Fruit fly (Drosophila melanogaster) whole organism, embryonic: ENCODE data around the gene CG14182.

ENCODE experiments used
- BEAF-32 ChIP-seq: fragments of 200-800 bp; sonication (Bioruptor generic); optimal IDR thresholded peaks from 3 replicates; lab custom pipeline; 2017; ENCODE audit warnings: missing biosample characterization, missing genetic modification characterization, mild to moderate bottlenecking, moderate library complexity, missing genetic modification reagents
- Bgb ChIP-seq: fragments of 200-800 bp; sonication (Bioruptor generic); IDR thresholded peaks from 2 replicates; pipeline ENCODE4 v1.3.6; 2022; ENCODE audit warnings: missing biosample characterization, missing genetic modification characterization; ENCODE audit not compliant: partially characterized antibody
- CG10209 ChIP-seq: fragments of 200-800 bp; sonication (Bioruptor generic); optimal IDR thresholded peaks from 3 replicates; lab custom pipeline; 2017; ENCODE audit warnings: missing biosample characterization, mild to moderate bottlenecking, missing genetic modification characterization, missing genetic modification reagents
- CG10959 ChIP-seq: fragments of 200-800 bp; sonication (Bioruptor generic); IDR thresholded peaks from 2 replicates; pipeline ENCODE4 v1.3.6; 2022; ENCODE audit warnings: missing biosample characterization, missing genetic modification characterization
- CG11560 ChIP-seq: fragments of 200-800 bp; sonication (Bioruptor generic); IDR thresholded peaks from 3 replicates; pipeline ENCODE4 v1.3.6; 2022; ENCODE audit warnings: missing biosample characterization, missing genetic modification characterization
- CG12769 ChIP-seq: fragments of 200-800 bp; sonication (Bioruptor generic); optimal IDR thresholded peaks from 2 replicates; lab custom pipeline; 2019; ENCODE audit warnings: missing biosample characterization, mild to moderate bottlenecking, missing genetic modification characterization, moderate library complexity
- CG14014 ChIP-seq: fragments of 200-800 bp; sonication (Bioruptor generic); IDR thresholded peaks from 2 replicates; pipeline ENCODE4 v1.3.6; 2022; ENCODE audit warnings: missing biosample characterization, missing genetic modification characterization
- CG15514 ChIP-seq: fragments of 200-800 bp; sonication (Bioruptor generic); optimal IDR thresholded peaks from 3 replicates; lab custom pipeline; 2017; ENCODE audit warnings: missing biosample characterization, missing genetic modification characterization, mild to moderate bottlenecking, moderate library complexity, missing genetic modification reagents
- CG16813 ChIP-seq: fragments of 200-800 bp; sonication (Bioruptor generic); IDR thresholded peaks from 3 replicates; pipeline ENCODE4 v1.3.6; 2022; ENCODE audit warnings: missing biosample characterization, missing genetic modification characterization; ENCODE audit not compliant: partially characterized antibody
- CG16863 ChIP-seq: fragments of 200-800 bp; sonication (Bioruptor generic); optimal IDR thresholded peaks from 3 replicates; lab custom pipeline; 2016; ENCODE audit warnings: missing biosample characterization, missing genetic modification characterization
- CG2712 ChIP-seq: fragments of 200-800 bp; optimal IDR thresholded peaks from 3 replicates; lab custom pipeline; 2019; ENCODE audit warnings: missing biosample characterization, mild to moderate bottlenecking, missing genetic modification characterization, moderate library complexity
- CG3163 ChIP-seq: fragments of 200-800 bp; sonication (Bioruptor generic); optimal IDR thresholded peaks from 3 replicates; lab custom pipeline; 2016; ENCODE audit warnings: missing biosample characterization, missing genetic modification characterization
- CG33557 ChIP-seq: fragments of 200-800 bp; sonication (Bioruptor generic); optimal IDR thresholded peaks from 2 replicates; lab custom pipeline; 2019; ENCODE audit warnings: missing biosample characterization, mild to moderate bottlenecking, missing genetic modification characterization, moderate library complexity
- CG34376 ChIP-seq: fragments of 200-800 bp; sonication (Bioruptor generic); optimal IDR thresholded peaks from 2 replicates; lab custom pipeline; 2018; ENCODE audit warnings: missing biosample characterization, mild to moderate bottlenecking, missing genetic modification characterization
- CG34422 ChIP-seq: fragments of 200-800 bp; sonication (Bioruptor generic); IDR thresholded peaks from 3 replicates; pipeline ENCODE4 v1.3.6; 2022; ENCODE audit warnings: missing biosample characterization, missing genetic modification characterization
- CG8765 ChIP-seq: fragments of 200-800 bp; sonication (Bioruptor generic); IDR thresholded peaks from 2 replicates; pipeline ENCODE4 v1.3.6; 2022; ENCODE audit warnings: missing biosample characterization, missing genetic modification characterization
- CTCF ChIP-seq: fragments of 200-800 bp; sonication (Bioruptor generic); optimal IDR thresholded peaks from 2 replicates; lab custom pipeline; 2017; ENCODE audit warnings: missing biosample characterization, mild to moderate bottlenecking, missing genetic modification characterization, moderate library complexity
- Dp ChIP-seq: fragments of 200-800 bp; sonication (Bioruptor generic); optimal IDR thresholded peaks from 2 replicates; lab custom pipeline; 2018; ENCODE audit warnings: missing biosample characterization, mild to moderate bottlenecking, missing genetic modification characterization, moderate library complexity
- ERR ChIP-seq: fragments of 200-800 bp; sonication (Bioruptor generic); optimal IDR thresholded peaks from 2 replicates; lab custom pipeline; 2016; ENCODE audit warnings: missing biosample characterization, missing genetic modification characterization
- Eip74EF ChIP-seq, 2 experiments: fragments of 200-800 bp in 1 of 2; fragments of >200 bp in 1 of 2; sonication (Bioruptor generic) in 1 of 2; optimal IDR thresholded peaks; 2 replicates each; lab custom pipeline; 2017 to 2019; ENCODE audit warnings: missing biosample characterization in 2 of 2, missing genetic modification characterization in 2 of 2, mild to moderate bottlenecking in 1 of 2, moderate library complexity in 1 of 2
- HLH4C ChIP-seq: fragments of 200-800 bp; sonication (Bioruptor generic); IDR thresholded peaks from 3 replicates; pipeline ENCODE4 v1.3.6; 2022; ENCODE audit warnings: missing biosample characterization, missing genetic modification characterization; ENCODE audit not compliant: partially characterized antibody
- Hmx ChIP-seq: fragments of 200-800 bp; sonication (Bioruptor generic); optimal IDR thresholded peaks from 2 replicates; lab custom pipeline; 2016; ENCODE audit warnings: missing biosample characterization, missing genetic modification characterization
- Hr78 ChIP-seq, 2 experiments: fragments of 200-800 bp in 1 of 2; fragments of >200 bp in 1 of 2; sonication (Bioruptor generic) in 1 of 2; optimal IDR thresholded peaks; 2 replicates each; lab custom pipeline; 2017 to 2019; ENCODE audit warnings: missing biosample characterization in 2 of 2, missing genetic modification characterization in 2 of 2, mild to moderate bottlenecking in 1 of 2, moderate library complexity in 1 of 2
- NK7.1 ChIP-seq: fragments of 200-800 bp; sonication (Bioruptor generic); optimal IDR thresholded peaks from 3 replicates; lab custom pipeline; 2016; ENCODE audit warnings: missing biosample characterization, missing genetic modification characterization
- Opbp ChIP-seq: fragments of 200-800 bp; sonication (Bioruptor generic); IDR thresholded peaks from 3 replicates; pipeline ENCODE4 v1.3.6; 2022; ENCODE audit warnings: missing biosample characterization, missing genetic modification characterization; ENCODE audit not compliant: partially characterized antibody
- Sox102F ChIP-seq: fragments of 200-800 bp; sonication (Bioruptor generic); optimal IDR thresholded peaks from 2 replicates; lab custom pipeline; 2018; ENCODE audit warnings: missing biosample characterization, mild to moderate bottlenecking, missing genetic modification characterization, moderate library complexity
- Xbp1 ChIP-seq: fragments of 200-800 bp; sonication (Bioruptor generic); optimal IDR thresholded peaks from 3 replicates; lab custom pipeline; 2016; ENCODE audit warnings: missing biosample characterization, mild to moderate bottlenecking, missing genetic modification characterization
- ab ChIP-seq: fragments of 200-800 bp; sonication (Bioruptor generic); optimal IDR thresholded peaks from 2 replicates; lab custom pipeline; 2016; ENCODE audit warnings: missing biosample characterization, missing genetic modification characterization
- amos ChIP-seq: fragments of 200-800 bp; sonication (Bioruptor generic); IDR thresholded peaks from 2 replicates; pipeline ENCODE4 v1.3.6; 2022; ENCODE audit warnings: missing biosample characterization, missing genetic modification characterization; ENCODE audit not compliant: partially characterized antibody
- ato ChIP-seq: fragments of 200-800 bp; sonication (Bioruptor generic); IDR thresholded peaks from 2 replicates; pipeline ENCODE4 v1.3.6; 2022; ENCODE audit warnings: missing biosample characterization, missing genetic modification characterization; ENCODE audit not compliant: partially characterized antibody
- bbx ChIP-seq: fragments of 200-800 bp; sonication (Bioruptor generic); IDR thresholded peaks from 2 replicates; pipeline ENCODE4 v1.3.6; 2022; ENCODE audit warnings: missing biosample characterization, missing genetic modification characterization; ENCODE audit not compliant: partially characterized antibody
- bowl ChIP-seq: fragments of 200-800 bp; sonication (Bioruptor generic); IDR thresholded peaks from 2 replicates; pipeline ENCODE4 v1.3.6; 2022; ENCODE audit warnings: missing biosample characterization, missing genetic modification characterization
- cas ChIP-seq: fragments of 200-800 bp; sonication (Bioruptor generic); IDR thresholded peaks from 2 replicates; pipeline ENCODE4 v1.3.6; 2022; ENCODE audit warnings: missing biosample characterization, missing genetic modification characterization
- cato ChIP-seq: fragments of 200-800 bp; sonication (Bioruptor generic); optimal IDR thresholded peaks from 2 replicates; lab custom pipeline; 2016; ENCODE audit warnings: missing biosample characterization, missing genetic modification characterization, borderline replicate concordance
- cg ChIP-seq: fragments of 200-800 bp; sonication (Bioruptor generic); optimal IDR thresholded peaks from 3 replicates; lab custom pipeline; 2019; ENCODE audit warnings: missing biosample characterization, mild to moderate bottlenecking, missing genetic modification characterization, moderate library complexity
- chm ChIP-seq: fragments of 200-800 bp; sonication (Bioruptor generic); IDR thresholded peaks from 2 replicates; pipeline ENCODE4 v1.3.6; 2022; ENCODE audit warnings: missing biosample characterization, missing genetic modification characterization
- crc ChIP-seq: fragments of 200-800 bp; sonication (Bioruptor generic); optimal IDR thresholded peaks from 2 replicates; lab custom pipeline; 2016; ENCODE audit warnings: missing biosample characterization, missing genetic modification characterization
- dan ChIP-seq: fragments of 200-800 bp; sonication (Bioruptor generic); IDR thresholded peaks from 2 replicates; pipeline ENCODE4 v1.3.6; 2022; ENCODE audit warnings: missing biosample characterization, missing genetic modification characterization
- gcm2 ChIP-seq: fragments of 200-800 bp; sonication (Bioruptor generic); optimal IDR thresholded peaks from 2 replicates; lab custom pipeline; 2016; ENCODE audit warnings: missing biosample characterization, missing genetic modification characterization
- hkb ChIP-seq, 2 experiments: fragments of 200-800 bp in 1 of 2; fragments of >200 bp in 1 of 2; sonication (Bioruptor generic) in 1 of 2; IDR thresholded peaks in 1 of 2; optimal IDR thresholded peaks in 1 of 2; 2 replicates each; pipeline versions ENCODE4 v1.3.6 to Lab custom; 2017 to 2022; ENCODE audit warnings: missing biosample characterization in 1 of 2, missing genetic modification characterization in 1 of 2
- ind ChIP-seq: fragments of 200-800 bp; sonication (Bioruptor generic); optimal IDR thresholded peaks from 3 replicates; lab custom pipeline; 2016; ENCODE audit warnings: missing biosample characterization, missing genetic modification characterization
- inv ChIP-seq: fragments of 200-800 bp; sonication (Bioruptor generic); IDR thresholded peaks from 2 replicates; pipeline ENCODE4 v1.3.6; 2022; ENCODE audit warnings: missing biosample characterization, missing genetic modification characterization; ENCODE audit not compliant: partially characterized antibody
- knrl ChIP-seq: fragments of 200-800 bp; sonication (Bioruptor generic); IDR thresholded peaks from 3 replicates; pipeline ENCODE4 v1.3.6; 2022; ENCODE audit warnings: missing biosample characterization, missing genetic modification characterization; ENCODE audit not compliant: partially characterized antibody
- nau ChIP-seq: fragments of 200-800 bp; sonication (Bioruptor generic); optimal IDR thresholded peaks from 3 replicates; lab custom pipeline; 2017; ENCODE audit warnings: missing biosample characterization, mild to moderate bottlenecking, missing genetic modification characterization, missing genetic modification reagents
- nom ChIP-seq: fragments of 200-800 bp; sonication (Bioruptor generic); optimal IDR thresholded peaks from 2 replicates; lab custom pipeline; 2017; ENCODE audit warnings: missing biosample characterization, missing genetic modification characterization, mild to moderate bottlenecking, moderate library complexity, missing genetic modification reagents
- sens-2 ChIP-seq: fragments of 200-800 bp; sonication (Bioruptor generic); IDR thresholded peaks from 2 replicates; pipeline ENCODE4 v1.3.6; 2022; ENCODE audit warnings: missing biosample characterization, missing genetic modification characterization
- tin ChIP-seq: fragments of 200-800 bp; sonication (Bioruptor generic); optimal IDR thresholded peaks from 3 replicates; lab custom pipeline; 2016; ENCODE audit warnings: missing biosample characterization, missing genetic modification characterization
- unpg ChIP-seq: fragments of 200-800 bp; sonication (Bioruptor generic); optimal IDR thresholded peaks from 3 replicates; lab custom pipeline; 2018; ENCODE audit warnings: missing biosample characterization, mild to moderate bottlenecking, missing genetic modification characterization, moderate library complexity
- zf30C ChIP-seq: fragments of 200-800 bp; sonication (Bioruptor generic); optimal IDR thresholded peaks from 3 replicates; lab custom pipeline; 2018; ENCODE audit warnings: missing biosample characterization, mild to moderate bottlenecking, missing genetic modification characterization

Gene CG14182

dm6 chr3L:19979592-19979991 lies at the start of gene CG14182 (continued):
- TF ChIP-seq Hr78 (GFP tag; optimal IDR thresholded peaks at IDR 0.05; lab: Kevin White, UChicago) (no peak), sens-2 (GFP tag; lab: Robert Waterston, UW) (no peak), CG33557 (GFP tag; lab: Kevin White, UChicago) (no peak), CG11560 (no peak), ind (GFP tag; lab: Kevin White, UChicago) (no peak), tin (GFP tag; lab: Kevin White, UChicago) (no peak), gcm2 (GFP tag; lab: Kevin White, UChicago) (no peak), Opbp (GFP tag; lab: Robert Waterston, UW) (0 out of 3 replicates have a peak, but pooled peaks have one; percentile 39), zf30C (GFP tag; lab: Kevin White, UChicago) (no peak), amos (GFP tag; lab: Robert Waterston, UW) (peak; percentile 45; the same call in 1 of the 2 replicates), cg (GFP tag; lab: Kevin White, UChicago) (no peak), CG8765 (no peak), crc (GFP tag; lab: Kevin White, UChicago) (no peak), Eip74EF (GFP tag; optimal IDR thresholded peaks at IDR 0.05; lab: Kevin White, UChicago) (no peak), CG10209 (GFP tag; lab: Kevin White, UChicago) (no peak), ERR (GFP tag; lab: Kevin White, UChicago) (no peak), CG16863 (no peak), Dp (GFP tag; lab: Kevin White, UChicago) (peak; percentile 92), Xbp1 (GFP tag; lab: Kevin White, UChicago) (no peak), CG16813 (0 out of 3 replicates have a peak, but pooled peaks have one; percentile 15), CG10959 (GFP tag; lab: Robert Waterston, UW) (no peak), Hmx (GFP tag; lab: Kevin White, UChicago) (no peak), HLH4C (GFP tag; lab: Robert Waterston, UW) (no peak), ab (GFP tag; lab: Kevin White, UChicago) (no peak), hkb (optimal IDR thresholded peaks at IDR 0.05; lab: Kevin White, UChicago) (no peak), hkb (GFP tag; IDR thresholded peaks at IDR 0.05; lab: Robert Waterston, UW) (no peak), bowl (GFP tag; lab: Robert Waterston, UW) (no peak), CG14014 (GFP tag; lab: Robert Waterston, UW) (no peak), CG12769 (tag; lab: Kevin White, UChicago) (no peak), Bgb (no peak; the same call in 1 of the 2 replicates), BEAF-32 (GFP tag; lab: Kevin White, UChicago) (peak; percentile 35), chm (no peak), CG2712 (tag; lab: Kevin White, UChicago) (no peak), unpg (GFP tag; lab: Kevin White, UChicago) (no peak), CG15514 (GFP tag; lab: Kevin White, UChicago) (peak; percentile 99), nom (no peak), CG34376 (no peak), cato (GFP tag; lab: Kevin White, UChicago) (no peak), inv (no peak), bbx (GFP tag; lab: Robert Waterston, UW) (0 out of 2 replicates have a peak, but pooled peaks have one; percentile 7), CG3163 (GFP tag; lab: Kevin White, UChicago) (no peak), NK7.1 (GFP tag; lab: Kevin White, UChicago) (no peak), nau (GFP tag; lab: Kevin White, UChicago) (no peak), ato (no peak), CTCF (GFP tag; lab: Kevin White, UChicago) (no peak), dan (GFP tag; lab: Robert Waterston, UW) (no peak), knrl (GFP tag; lab: Robert Waterston, UW) (peak; percentile 49), CG34422 (GFP tag; lab: Robert Waterston, UW) (no peak), Sox102F (GFP tag; lab: Kevin White, UChicago) (no peak), cas (GFP tag; lab: Robert Waterston, UW) (no peak)
